Fruit fly (Drosophila melanogaster) whole organism, embryonic: Measurements from ENCODE around the gene CG11470.

Source experiments
- B-H1 ChIP-seq: fragments of 200-800 bp; sonication (Bioruptor generic); IDR thresholded peaks from 3 replicates; pipeline ENCODE4 v1.3.6; 2022; ENCODE audit warnings: missing biosample characterization, missing genetic modification characterization
- CG10321 ChIP-seq: fragments of 200-800 bp; sonication (Bioruptor generic); IDR thresholded peaks from 2 replicates; pipeline ENCODE4 v1.3.6; 2022; ENCODE audit warnings: missing biosample characterization, missing genetic modification characterization
- CG11723 ChIP-seq: fragments of 200-800 bp; sonication (Bioruptor generic); optimal IDR thresholded peaks from 2 replicates; lab custom pipeline; 2017; ENCODE audit warnings: missing biosample characterization, mild to moderate bottlenecking, missing genetic modification characterization
- CG14860 ChIP-seq: fragments of 200-800 bp; sonication (Bioruptor generic); IDR thresholded peaks from 3 replicates; pipeline ENCODE4 v1.3.6; 2022; ENCODE audit warnings: missing biosample characterization, missing genetic modification characterization; ENCODE audit not compliant: partially characterized antibody
- CG17359 ChIP-seq: fragments of 200-800 bp; sonication (Bioruptor generic); optimal IDR thresholded peaks from 3 replicates; lab custom pipeline; 2018; ENCODE audit warnings: missing biosample characterization, mild to moderate bottlenecking, missing genetic modification characterization, moderate library complexity
- CG17385 ChIP-seq: fragments of 200-800 bp; sonication (Bioruptor generic); optimal IDR thresholded peaks from 3 replicates; lab custom pipeline; 2018; ENCODE audit warnings: missing biosample characterization, mild to moderate bottlenecking, missing genetic modification characterization
- CG17802 ChIP-seq: fragments of 200-800 bp; sonication (Bioruptor generic); optimal IDR thresholded peaks from 2 replicates; lab custom pipeline; 2018; ENCODE audit warnings: missing biosample characterization, mild to moderate bottlenecking, missing genetic modification characterization, moderate library complexity
- CG2116 ChIP-seq: fragments of 200-800 bp; sonication (Bioruptor generic); optimal IDR thresholded peaks from 3 replicates; lab custom pipeline; 2018; ENCODE audit warnings: missing biosample characterization, mild to moderate bottlenecking, missing genetic modification characterization
- CG2129 ChIP-seq: fragments of 200-800 bp; sonication (Bioruptor generic); IDR thresholded peaks from 2 replicates; pipeline ENCODE4 v1.3.6; 2022; ENCODE audit warnings: missing biosample characterization, missing genetic modification characterization; ENCODE audit not compliant: partially characterized antibody
- CG2875 ChIP-seq: fragments of 200-800 bp; sonication (Bioruptor generic); optimal IDR thresholded peaks from 2 replicates; lab custom pipeline; 2017; ENCODE audit warnings: missing biosample characterization, mild to moderate bottlenecking, missing genetic modification characterization, missing genetic modification reagents
- CG32767 ChIP-seq: fragments of 200-800 bp; sonication (Bioruptor generic); IDR thresholded peaks from 2 replicates; pipeline ENCODE4 v1.3.6; 2022; ENCODE audit warnings: missing biosample characterization, missing genetic modification characterization
- CG3281 ChIP-seq: fragments of 200-800 bp; sonication (Bioruptor generic); optimal IDR thresholded peaks from 3 replicates; lab custom pipeline; 2017; ENCODE audit warnings: missing biosample characterization, mild to moderate bottlenecking, missing genetic modification characterization
- CG33213 ChIP-seq: fragments of 200-800 bp; sonication (Bioruptor generic); optimal IDR thresholded peaks from 3 replicates; lab custom pipeline; 2016; ENCODE audit warnings: missing biosample characterization, missing genetic modification characterization
- CG3847 ChIP-seq: fragments of 200-800 bp; sonication (Bioruptor generic); IDR thresholded peaks from 2 replicates; pipeline ENCODE4 v1.3.6; 2022; ENCODE audit warnings: missing biosample characterization, missing genetic modification characterization
- CG6765 ChIP-seq: fragments of 200-800 bp; sonication (Bioruptor generic); optimal IDR thresholded peaks from 3 replicates; lab custom pipeline; 2017; ENCODE audit warnings: missing biosample characterization, mild to moderate bottlenecking, missing genetic modification characterization
- CG7928 ChIP-seq: fragments of 200-800 bp; sonication (Bioruptor generic); optimal IDR thresholded peaks from 2 replicates; lab custom pipeline; 2017; ENCODE audit warnings: missing biosample characterization, mild to moderate bottlenecking, missing genetic modification characterization
- CG8281 ChIP-seq: fragments of 200-800 bp; sonication (Bioruptor generic); optimal IDR thresholded peaks from 2 replicates; lab custom pipeline; 2018; ENCODE audit warnings: missing biosample characterization, mild to moderate bottlenecking, missing genetic modification characterization, moderate library complexity
- Dad ChIP-seq: fragments of 200-800 bp; sonication (Bioruptor generic); optimal IDR thresholded peaks from 3 replicates; lab custom pipeline; 2016; ENCODE audit warnings: missing biosample characterization, missing genetic modification characterization
- HmgZ ChIP-seq: fragments of 200-800 bp; sonication (Bioruptor generic); optimal IDR thresholded peaks from 2 replicates; lab custom pipeline; 2018; ENCODE audit warnings: missing biosample characterization, mild to moderate bottlenecking, missing genetic modification characterization
- Hmr ChIP-seq: fragments of 200-800 bp; sonication (Bioruptor generic); optimal IDR thresholded peaks from 3 replicates; lab custom pipeline; 2017; ENCODE audit warnings: mild to moderate bottlenecking, missing biosample characterization, missing genetic modification reagents, missing genetic modification characterization
- Hsf ChIP-seq: fragments of 200-800 bp; sonication (Bioruptor generic); optimal IDR thresholded peaks from 3 replicates; lab custom pipeline; 2016; ENCODE audit warnings: missing biosample characterization, missing genetic modification characterization
- Lhr ChIP-seq: fragments of 200-800 bp; sonication (Bioruptor generic); optimal IDR thresholded peaks from 3 replicates; lab custom pipeline; 2017; ENCODE audit warnings: mild to moderate bottlenecking, missing biosample characterization, missing genetic modification reagents, missing genetic modification characterization
- Lpt ChIP-seq: fragments of >200 bp; optimal IDR thresholded peaks from 2 replicates; lab custom pipeline; 2018; ENCODE audit warnings: missing biosample characterization, missing genetic modification characterization
- Mrtf ChIP-seq: fragments of 200-800 bp; sonication (Bioruptor generic); IDR thresholded peaks from 3 replicates; pipeline ENCODE4 v1.3.6; 2022; ENCODE audit warnings: missing biosample characterization, missing genetic modification characterization
- NK7.1 ChIP-seq: fragments of 200-800 bp; sonication (Bioruptor generic); optimal IDR thresholded peaks from 3 replicates; lab custom pipeline; 2016; ENCODE audit warnings: missing biosample characterization, missing genetic modification characterization
- Neu2 ChIP-seq: fragments of 200-800 bp; sonication (Bioruptor generic); optimal IDR thresholded peaks from 3 replicates; lab custom pipeline; 2016; ENCODE audit warnings: missing biosample characterization, missing genetic modification characterization, borderline replicate concordance
- Nf-YA ChIP-seq: fragments of 200-800 bp; sonication (Bioruptor generic); IDR thresholded peaks from 2 replicates; pipeline ENCODE4 v1.3.6; 2022; ENCODE audit warnings: missing biosample characterization, missing genetic modification characterization
- Oaz ChIP-seq: fragments of 200-800 bp; sonication (Bioruptor generic); IDR thresholded peaks from 2 replicates; pipeline ENCODE4 v1.3.6; 2022; ENCODE audit warnings: missing biosample characterization, missing genetic modification characterization
- Opbp ChIP-seq: fragments of 200-800 bp; sonication (Bioruptor generic); IDR thresholded peaks from 3 replicates; pipeline ENCODE4 v1.3.6; 2022; ENCODE audit warnings: missing biosample characterization, missing genetic modification characterization; ENCODE audit not compliant: partially characterized antibody
- Ptx1 ChIP-seq: fragments of 200-800 bp; sonication (Bioruptor generic); IDR thresholded peaks from 2 replicates; pipeline ENCODE4 v1.3.6; 2022; ENCODE audit warnings: missing biosample characterization, missing genetic modification characterization
- Ravus ChIP-seq: fragments of 200-800 bp; sonication (Bioruptor generic); IDR thresholded peaks from 2 replicates; pipeline ENCODE4 v1.3.6; 2022; ENCODE audit warnings: missing biosample characterization, missing genetic modification characterization
- Sry-β ChIP-seq: fragments of 200-800 bp; sonication (Bioruptor generic); optimal IDR thresholded peaks from 2 replicates; lab custom pipeline; 2018; ENCODE audit warnings: missing biosample characterization, mild to moderate bottlenecking, missing genetic modification characterization, moderate library complexity
- Vsx1 ChIP-seq: fragments of 200-800 bp; sonication (Bioruptor generic); optimal IDR thresholded peaks from 2 replicates; lab custom pipeline; 2017; ENCODE audit warnings: missing biosample characterization, mild to moderate bottlenecking, missing genetic modification characterization, missing genetic modification reagents
- ci ChIP-seq: fragments of 200-800 bp; sonication (Bioruptor generic); IDR thresholded peaks from 3 replicates; pipeline ENCODE4 v1.3.6; 2022; ENCODE audit warnings: missing biosample characterization, missing genetic modification characterization
- croc ChIP-seq: fragments of 200-800 bp; sonication (Bioruptor generic); conservative IDR thresholded peaks from 3 replicates; pipeline ENCODE4 v1.3.6; 2022; ENCODE audit warnings: missing biosample characterization, missing genetic modification characterization
- emc ChIP-seq: fragments of 200-800 bp; sonication (Bioruptor generic); optimal IDR thresholded peaks from 2 replicates; lab custom pipeline; 2016; ENCODE audit warnings: missing biosample characterization, missing genetic modification characterization
- ftz-f1 ChIP-seq: fragments of 200-800 bp; sonication (Bioruptor generic); optimal IDR thresholded peaks from 2 replicates; lab custom pipeline; 2016; ENCODE audit warnings: missing biosample characterization, missing genetic modification characterization
- gce ChIP-seq: fragments of 200-800 bp; sonication (Bioruptor generic); IDR thresholded peaks from 3 replicates; pipeline ENCODE4 v1.3.6; 2022; ENCODE audit warnings: missing biosample characterization, missing genetic modification characterization
- gsb-n ChIP-seq: fragments of 200-800 bp; sonication (Bioruptor generic); optimal IDR thresholded peaks from 3 replicates; lab custom pipeline; 2018; ENCODE audit warnings: missing biosample characterization, mild to moderate bottlenecking, missing genetic modification characterization
- nerfin-1 ChIP-seq: fragments of 200-800 bp; sonication (Bioruptor generic); optimal IDR thresholded peaks from 3 replicates; lab custom pipeline; 2019; ENCODE audit warnings: missing biosample characterization, mild to moderate bottlenecking, missing genetic modification characterization, moderate library complexity
- nom ChIP-seq: fragments of 200-800 bp; sonication (Bioruptor generic); optimal IDR thresholded peaks from 2 replicates; lab custom pipeline; 2017; ENCODE audit warnings: missing biosample characterization, missing genetic modification characterization, mild to moderate bottlenecking, moderate library complexity, missing genetic modification reagents
- rib ChIP-seq: fragments of 200-800 bp; sonication (Bioruptor generic); IDR thresholded peaks from 2 replicates; pipeline ENCODE4 v1.3.6; 2022; ENCODE audit warnings: missing biosample characterization, missing genetic modification characterization
- schlank ChIP-seq: fragments of 200-800 bp; sonication (Bioruptor generic); optimal IDR thresholded peaks from 2 replicates; lab custom pipeline; 2018; ENCODE audit warnings: missing biosample characterization, mild to moderate bottlenecking, missing genetic modification characterization
- sim ChIP-seq: fragments of 200-800 bp; sonication (Bioruptor generic); IDR thresholded peaks from 2 replicates; pipeline ENCODE4 v1.3.6; 2022; ENCODE audit warnings: missing biosample characterization, missing genetic modification characterization
- ssp ChIP-seq: fragments of 200-800 bp; sonication (Bioruptor generic); IDR thresholded peaks from 2 replicates; pipeline ENCODE4 v1.3.6; 2022; ENCODE audit warnings: missing biosample characterization, missing genetic modification characterization
- tio ChIP-seq: fragments of 200-800 bp; sonication (Bioruptor generic); optimal IDR thresholded peaks from 2 replicates; lab custom pipeline; 2017; ENCODE audit warnings: missing biosample characterization, missing genetic modification characterization, inconsistent platforms
- trh ChIP-seq: fragments of 200-800 bp; sonication (Bioruptor generic); optimal IDR thresholded peaks from 2 replicates; lab custom pipeline; 2016; ENCODE audit warnings: missing biosample characterization, missing genetic modification characterization
- unc-4 ChIP-seq: fragments of 200-800 bp; sonication (Bioruptor generic); IDR thresholded peaks from 2 replicates; pipeline ENCODE4 v1.3.6; 2022; ENCODE audit warnings: missing biosample characterization, missing genetic modification characterization; ENCODE audit not compliant: partially characterized antibody
- vvl ChIP-seq: fragments of 200-800 bp; sonication (Bioruptor generic); IDR thresholded peaks from 2 replicates; pipeline ENCODE4 v1.3.6; 2022; ENCODE audit warnings: missing biosample characterization, missing genetic modification characterization
- wor ChIP-seq: fragments of 200-800 bp; sonication (Bioruptor generic); IDR thresholded peaks from 2 replicates; pipeline ENCODE4 v1.3.6; 2022; ENCODE audit warnings: missing biosample characterization, missing genetic modification characterization

The CG11470 gene

dm6 chr3R:29591481-29592138, 2.0 kb upstream of the CG11470 start, which contains the start of gene alph (continued):
- TF ChIP-seq CG11723 (GFP tag; lab: Kevin White, UChicago) (no peak), gsb-n (tag; lab: Kevin White, UChicago) (no peak), CG3847 (GFP tag; lab: Robert Waterston, UW) (peak; percentile 61), ssp (no peak), unc-4 (peak; percentile 96), CG7928 (GFP tag; lab: Kevin White, UChicago) (no peak), wor (no peak), Neu2 (no peak), CG17359 (peak; percentile 42), CG2129 (GFP tag; lab: Robert Waterston, UW) (peak; percentile 92), B-H1 (GFP tag; lab: Robert Waterston, UW) (no peak), Hmr (peak; percentile 61), CG33213 (GFP tag; lab: Kevin White, UChicago) (peak; percentile 58), CG8281 (tag; lab: Kevin White, UChicago) (no peak), emc (no peak), Ptx1 (GFP tag; lab: Robert Waterston, UW) (no peak), schlank (tag; lab: Kevin White, UChicago) (no peak), ci (GFP tag; lab: Robert Waterston, UW) (no peak; the same call in 1 of the 3 replicates), tio (no peak), CG3281 (GFP tag; lab: Kevin White, UChicago) (peak; percentile 46), CG6765 (GFP tag; lab: Kevin White, UChicago) (no peak), NK7.1 (no peak), CG17802 (tag; lab: Kevin White, UChicago) (no peak), Sry-β (GFP tag; lab: Kevin White, UChicago) (no peak), Ravus (no peak), CG32767 (no peak; the same call in 1 of the 2 replicates), sim (GFP tag; lab: Robert Waterston, UW) (no peak), Hsf (GFP tag; lab: Kevin White, UChicago) (peak; percentile 57), gce (GFP tag; lab: Robert Waterston, UW) (no peak), Mrtf (no peak), Opbp (peak; percentile 98), Nf-YA (GFP tag; lab: Robert Waterston, UW) (no peak), HmgZ (tag; lab: Kevin White, UChicago) (peak; percentile 85), nerfin-1 (tag; lab: Kevin White, UChicago) (no peak), vvl (GFP tag; lab: Robert Waterston, UW) (peak; percentile 61), CG17385 (GFP tag; lab: Kevin White, UChicago) (peak; percentile 93), trh (GFP tag; lab: Kevin White, UChicago) (no peak), CG2116 (GFP tag; lab: Kevin White, UChicago) (peak; percentile 94), ftz-f1 (GFP tag; lab: Kevin White, UChicago) (no peak), croc (GFP tag; lab: Robert Waterston, UW) (no peak), Oaz (no peak), Lpt (no peak), CG10321 (GFP tag; lab: Robert Waterston, UW) (no peak), CG2875 (GFP tag; lab: Kevin White, UChicago) (peak; percentile 43), Lhr (GFP tag; lab: Kevin White, UChicago) (peak; percentile 86), Dad (peak; percentile 51), rib (no peak), CG14860 (peak; percentile 95), nom (GFP tag; lab: Kevin White, UChicago) (no peak), Vsx1 (GFP tag; lab: Kevin White, UChicago) (no peak)
